Fruit fly (Drosophila melanogaster) whole organism, prepupa: ENCODE measurements around the gene Klp64D.

ENCODE experiments used
- CG3919 ChIP-seq: fragments of 200-800 bp; sonication (Bioruptor generic); optimal IDR thresholded peaks from 3 replicates; lab custom pipeline; 2016; ENCODE audit warnings: missing biosample characterization, missing genetic modification characterization
- CG6276 ChIP-seq: fragments of 200-800 bp; sonication (Bioruptor generic); optimal IDR thresholded peaks from 2 replicates; lab custom pipeline; 2017; ENCODE audit warnings: missing biosample characterization, mild to moderate bottlenecking, missing genetic modification characterization
- CG6792 ChIP-seq: fragments of 200-800 bp; sonication (Bioruptor generic); optimal IDR thresholded peaks from 3 replicates; lab custom pipeline; 2016; ENCODE audit warnings: missing biosample characterization, missing genetic modification characterization
- Eip78C ChIP-seq: fragments of 200-800 bp; sonication (Bioruptor generic); peaks from one replicate; lab custom pipeline; 2016; ENCODE audit warnings: missing biosample characterization, missing genetic modification characterization
- Hr38 ChIP-seq: sonication (Bioruptor generic); optimal IDR thresholded peaks from 2 replicates; lab custom pipeline; 2016; ENCODE audit warnings: missing biosample characterization, missing genetic modification characterization
- topi ChIP-seq: fragments of 200-800 bp; sonication (Bioruptor generic); optimal IDR thresholded peaks from 3 replicates; lab custom pipeline; 2016; ENCODE audit warnings: missing biosample characterization, missing genetic modification characterization

- TF ChIP-seq CG3919 (GFP tag; lab: Kevin White, UChicago) (no peak), CG6792 (no peak), CG6276 (GFP tag; lab: Kevin White, UChicago) (no peak), Hr38 (GFP tag; lab: Kevin White, UChicago) (no peak), Eip78C (GFP tag; lab: Kevin White, UChicago) (no peak), topi (GFP tag; lab: Kevin White, UChicago) (no peak)
These were observed 4.7 kb downstream of the Klp64D start for dm6 chr3L:5354472-5354871.
